Fruit fly (Drosophila melanogaster) whole organism, embryonic: ENCODE data around the gene Cp18.

Experiments used
- BEAF-32 ChIP-seq: fragments of 200-800 bp; sonication (Bioruptor generic); optimal IDR thresholded peaks from 3 replicates; lab custom pipeline; 2017; ENCODE audit warnings: missing biosample characterization, missing genetic modification characterization, mild to moderate bottlenecking, moderate library complexity, missing genetic modification reagents
- CG10209 ChIP-seq: fragments of 200-800 bp; sonication (Bioruptor generic); optimal IDR thresholded peaks from 3 replicates; lab custom pipeline; 2017; ENCODE audit warnings: missing biosample characterization, mild to moderate bottlenecking, missing genetic modification characterization, missing genetic modification reagents
- CG10321 ChIP-seq: fragments of 200-800 bp; sonication (Bioruptor generic); IDR thresholded peaks from 2 replicates; pipeline ENCODE4 v1.3.6; 2022; ENCODE audit warnings: missing biosample characterization, missing genetic modification characterization
- CG10462 ChIP-seq: fragments of 200-800 bp; sonication (Bioruptor generic); optimal IDR thresholded peaks from 2 replicates; lab custom pipeline; 2016; ENCODE audit warnings: missing biosample characterization, missing genetic modification characterization
- CG10565 ChIP-seq: fragments of 200-800 bp; sonication (Bioruptor generic); optimal IDR thresholded peaks from 3 replicates; lab custom pipeline; 2016; ENCODE audit warnings: missing biosample characterization, mild to moderate bottlenecking, missing genetic modification characterization
- CG11504 ChIP-seq: fragments of 200-800 bp; sonication (Bioruptor generic); optimal IDR thresholded peaks from 3 replicates; lab custom pipeline; 2019; ENCODE audit warnings: missing biosample characterization, mild to moderate bottlenecking, missing genetic modification characterization, moderate library complexity
- CG11695 ChIP-seq: fragments of 200-800 bp; sonication (Bioruptor generic); IDR thresholded peaks from 3 replicates; pipeline ENCODE4 v1.3.6; 2022; ENCODE audit warnings: missing biosample characterization, missing genetic modification characterization
- CG12071 ChIP-seq: fragments of 200-800 bp; sonication (Bioruptor generic); optimal IDR thresholded peaks from 3 replicates; lab custom pipeline; 2018; ENCODE audit warnings: missing biosample characterization, mild to moderate bottlenecking, missing genetic modification characterization
- CG15269 ChIP-seq: fragments of 200-800 bp; sonication (Bioruptor generic); optimal IDR thresholded peaks from 2 replicates; lab custom pipeline; 2018; ENCODE audit warnings: missing biosample characterization, mild to moderate bottlenecking, missing genetic modification characterization, moderate library complexity
- CG15601 ChIP-seq: fragments of 200-800 bp; sonication (Bioruptor generic); optimal IDR thresholded peaks from 3 replicates; lab custom pipeline; 2019; ENCODE audit warnings: missing biosample characterization, mild to moderate bottlenecking, missing genetic modification characterization, moderate library complexity
- CG1602 ChIP-seq: fragments of 200-800 bp; sonication (Bioruptor generic); optimal IDR thresholded peaks from 3 replicates; lab custom pipeline; 2016; ENCODE audit warnings: missing biosample characterization, missing genetic modification characterization
- CG17359 ChIP-seq: fragments of 200-800 bp; sonication (Bioruptor generic); optimal IDR thresholded peaks from 3 replicates; lab custom pipeline; 2018; ENCODE audit warnings: missing biosample characterization, mild to moderate bottlenecking, missing genetic modification characterization, moderate library complexity
- CG18011 ChIP-seq: fragments of 200-800 bp; sonication (Bioruptor generic); optimal IDR thresholded peaks from 2 replicates; lab custom pipeline; 2017; ENCODE audit warnings: missing biosample characterization, missing genetic modification characterization, mild to moderate bottlenecking, moderate library complexity, missing genotype
- CG18764 ChIP-seq: fragments of 200-800 bp; sonication (Bioruptor generic); optimal IDR thresholded peaks from 3 replicates; lab custom pipeline; 2016; ENCODE audit warnings: missing biosample characterization, missing genetic modification characterization
- CG31441 ChIP-seq: fragments of 200-800 bp; sonication (Bioruptor generic); IDR thresholded peaks from 2 replicates; pipeline ENCODE4 v1.3.6; 2022; ENCODE audit warnings: missing biosample characterization, missing genetic modification characterization
- CG34422 ChIP-seq: fragments of 200-800 bp; sonication (Bioruptor generic); IDR thresholded peaks from 3 replicates; pipeline ENCODE4 v1.3.6; 2022; ENCODE audit warnings: missing biosample characterization, missing genetic modification characterization
- CG4404 ChIP-seq: fragments of 200-800 bp; sonication (Bioruptor generic); IDR thresholded peaks from 2 replicates; pipeline ENCODE4 v1.3.6; 2022; ENCODE audit warnings: missing biosample characterization, missing genetic modification characterization
- CG4730 ChIP-seq: fragments of 200-800 bp; sonication (Bioruptor generic); IDR thresholded peaks from 2 replicates; pipeline ENCODE4 v1.3.6; 2022; ENCODE audit warnings: missing biosample characterization, missing genetic modification characterization
- CG7271 ChIP-seq: fragments of 200-800 bp; sonication (Bioruptor generic); optimal IDR thresholded peaks from 2 replicates; lab custom pipeline; 2018; ENCODE audit warnings: missing biosample characterization, mild to moderate bottlenecking, missing genetic modification characterization, moderate library complexity
- CG7928 ChIP-seq: fragments of 200-800 bp; sonication (Bioruptor generic); optimal IDR thresholded peaks from 2 replicates; lab custom pipeline; 2017; ENCODE audit warnings: missing biosample characterization, mild to moderate bottlenecking, missing genetic modification characterization
- CG8290 ChIP-seq, 3 experiments: fragments of 200-800 bp; sonication (Bioruptor generic); optimal IDR thresholded peaks; 2 replicates each; lab custom pipeline; 2016 to 2019; ENCODE audit warnings: missing biosample characterization in 3 of 3, missing genetic modification characterization in 3 of 3, mild to moderate bottlenecking in 2 of 3, moderate library complexity in 1 of 3
- CG9609 ChIP-seq: fragments of 200-800 bp; sonication (Bioruptor generic); optimal IDR thresholded peaks from 3 replicates; lab custom pipeline; 2016; ENCODE audit warnings: missing biosample characterization, missing genetic modification characterization
- CG9797 ChIP-seq: fragments of 200-800 bp; sonication (Bioruptor generic); optimal IDR thresholded peaks from 3 replicates; lab custom pipeline; 2018; ENCODE audit warnings: missing biosample characterization, mild to moderate bottlenecking, missing genetic modification characterization
- Camta ChIP-seq: fragments of 200-800 bp; sonication (Bioruptor generic); optimal IDR thresholded peaks from 2 replicates; lab custom pipeline; 2016; ENCODE audit warnings: missing biosample characterization, missing genetic modification characterization
- Doc2 ChIP-seq: fragments of 200-800 bp; sonication (Bioruptor generic); IDR thresholded peaks from 2 replicates; pipeline ENCODE4 v1.3.6; 2022; ENCODE audit warnings: missing biosample characterization, missing genetic modification characterization
- Dp ChIP-seq: fragments of 200-800 bp; sonication (Bioruptor generic); optimal IDR thresholded peaks from 2 replicates; lab custom pipeline; 2018; ENCODE audit warnings: missing biosample characterization, mild to moderate bottlenecking, missing genetic modification characterization, moderate library complexity
- Dref ChIP-seq: fragments of 200-800 bp; sonication (Bioruptor generic); IDR thresholded peaks from 2 replicates; pipeline ENCODE4 v1.3.6; 2022; ENCODE audit warnings: missing biosample characterization, missing genetic modification characterization
- E2f1 ChIP-seq: fragments of 200-800 bp; sonication (Bioruptor generic); IDR thresholded peaks from 2 replicates; pipeline ENCODE4 v1.3.6; 2022; ENCODE audit warnings: missing biosample characterization, missing genetic modification characterization
- Gug ChIP-seq: fragments of 200-800 bp; sonication (Bioruptor generic); IDR thresholded peaks from 4 replicates; pipeline ENCODE4 v1.3.6; 2022; ENCODE audit warnings: missing biosample characterization, missing genetic modification characterization
- H15 ChIP-seq: fragments of 200-800 bp; sonication (Bioruptor generic); IDR thresholded peaks from 3 replicates; pipeline ENCODE4 v1.3.6; 2022; ENCODE audit warnings: missing biosample characterization, missing genetic modification characterization
- H2.0 ChIP-seq: fragments of 200-800 bp; sonication (Bioruptor generic); IDR thresholded peaks from 2 replicates; pipeline ENCODE4 v1.3.6; 2022; ENCODE audit warnings: missing biosample characterization, missing genetic modification characterization
- HLH4C ChIP-seq: fragments of 200-800 bp; sonication (Bioruptor generic); IDR thresholded peaks from 3 replicates; pipeline ENCODE4 v1.3.6; 2022; ENCODE audit warnings: missing biosample characterization, missing genetic modification characterization; ENCODE audit not compliant: partially characterized antibody
- Optix ChIP-seq: fragments of 200-800 bp; sonication (Bioruptor generic); IDR thresholded peaks from 3 replicates; pipeline ENCODE4 v1.3.6; 2022; ENCODE audit warnings: missing biosample characterization, missing genetic modification characterization
- Six4 ChIP-seq: fragments of 200-800 bp; sonication (Bioruptor generic); optimal IDR thresholded peaks from 2 replicates; lab custom pipeline; 2016; ENCODE audit warnings: missing biosample characterization, missing genetic modification characterization
- Sry-β ChIP-seq: fragments of 200-800 bp; sonication (Bioruptor generic); optimal IDR thresholded peaks from 2 replicates; lab custom pipeline; 2018; ENCODE audit warnings: missing biosample characterization, mild to moderate bottlenecking, missing genetic modification characterization, moderate library complexity
- ato ChIP-seq: fragments of 200-800 bp; sonication (Bioruptor generic); IDR thresholded peaks from 2 replicates; pipeline ENCODE4 v1.3.6; 2022; ENCODE audit warnings: missing biosample characterization, missing genetic modification characterization; ENCODE audit not compliant: partially characterized antibody
- chinmo ChIP-seq: fragments of 200-800 bp; sonication (Bioruptor generic); IDR thresholded peaks from 4 replicates; pipeline ENCODE4 v1.3.6; 2022; ENCODE audit warnings: missing biosample characterization, missing genetic modification characterization; ENCODE audit not compliant: partially characterized antibody
- esg ChIP-seq: fragments of 200-800 bp; sonication (Bioruptor generic); conservative IDR thresholded peaks from 2 replicates; pipeline ENCODE4 v1.3.6; 2022; ENCODE audit warnings: missing biosample characterization, missing genetic modification characterization
- ewg ChIP-seq: fragments of 200-800 bp; sonication (Bioruptor generic); optimal IDR thresholded peaks from 3 replicates; lab custom pipeline; 2017; ENCODE audit warnings: mild to moderate bottlenecking, missing biosample characterization, missing genetic modification reagents, missing genetic modification characterization
- hkb ChIP-seq, 2 experiments: fragments of 200-800 bp in 1 of 2; fragments of >200 bp in 1 of 2; sonication (Bioruptor generic) in 1 of 2; IDR thresholded peaks in 1 of 2; optimal IDR thresholded peaks in 1 of 2; 2 replicates each; pipeline versions ENCODE4 v1.3.6 to Lab custom; 2017 to 2022; ENCODE audit warnings: missing biosample characterization in 1 of 2, missing genetic modification characterization in 1 of 2
- ind ChIP-seq: fragments of 200-800 bp; sonication (Bioruptor generic); optimal IDR thresholded peaks from 3 replicates; lab custom pipeline; 2016; ENCODE audit warnings: missing biosample characterization, missing genetic modification characterization
- nmo ChIP-seq: fragments of 200-800 bp; sonication (Bioruptor generic); optimal IDR thresholded peaks from 2 replicates; lab custom pipeline; 2018; ENCODE audit warnings: missing biosample characterization, mild to moderate bottlenecking, missing genetic modification characterization, moderate library complexity
- pb ChIP-seq: fragments of 200-800 bp; sonication (Bioruptor generic); optimal IDR thresholded peaks from 3 replicates; lab custom pipeline; 2016; ENCODE audit warnings: missing biosample characterization, missing genetic modification characterization
- prd ChIP-seq, 3 experiments: fragments of >200 bp in 2 of 3; fragments of 200-800 bp in 1 of 3; sonication (Bioruptor generic) in 1 of 3; optimal IDR thresholded peaks in 2 of 3; IDR thresholded peaks in 1 of 3; 2 replicates in 2 of 3; 3 replicates in 1 of 3; pipeline versions ENCODE4 v1.3.6 to Lab custom; 2017 to 2022; ENCODE audit warnings: missing biosample characterization in 1 of 3, missing genetic modification characterization in 1 of 3
- pum ChIP-seq: fragments of 200-800 bp; sonication (Bioruptor generic); optimal IDR thresholded peaks from 2 replicates; lab custom pipeline; 2016; ENCODE audit warnings: missing biosample characterization, missing genetic modification characterization
- sqz ChIP-seq: fragments of 200-800 bp; sonication (Bioruptor generic); optimal IDR thresholded peaks from 3 replicates; lab custom pipeline; 2018; ENCODE audit warnings: missing biosample characterization, mild to moderate bottlenecking, missing genetic modification characterization
- ssp ChIP-seq: fragments of 200-800 bp; sonication (Bioruptor generic); IDR thresholded peaks from 2 replicates; pipeline ENCODE4 v1.3.6; 2022; ENCODE audit warnings: missing biosample characterization, missing genetic modification characterization
- usp ChIP-seq: fragments of >200 bp; optimal IDR thresholded peaks from 2 replicates; lab custom pipeline; 2017; ENCODE audit warnings: missing biosample characterization, missing genetic modification characterization
- zf30C ChIP-seq: fragments of 200-800 bp; sonication (Bioruptor generic); optimal IDR thresholded peaks from 3 replicates; lab custom pipeline; 2018; ENCODE audit warnings: missing biosample characterization, mild to moderate bottlenecking, missing genetic modification characterization

Cp18 gene

dm6 chr3L:8748839-8749238 lies 22.2 kb downstream of the Cp18 start (continued):
- peak; percentile 50 for TF ChIP-seq CG4730 (GFP tag; lab: Robert Waterston, UW)
- no peak for TF ChIP-seq Camta (GFP tag; lab: Kevin White, UChicago)
- TF ChIP-seq CG12071 (GFP tag; lab: Kevin White, UChicago): no peak
- TF ChIP-seq Optix (GFP tag; lab: Robert Waterston, UW): peak; percentile 47; the same call in 1 of the 3 replicates
- no peak for TF ChIP-seq pum (GFP tag; lab: Kevin White, UChicago)
- TF ChIP-seq CG18011 (GFP tag; lab: Kevin White, UChicago): no peak
- no peak for TF ChIP-seq Dref (GFP tag; lab: Robert Waterston, UW)
- peak; percentile 21 for TF ChIP-seq CG8290 (GFP tag; optimal IDR thresholded peaks at IDR 0.05; lab: Kevin White, UChicago)
- TF ChIP-seq CG8290 (tag; optimal IDR thresholded peaks at IDR 0.05; lab: Kevin White, UChicago): peak in 1 of 2 experiments; percentile 48
- no peak for TF ChIP-seq CG9609 (GFP tag; lab: Kevin White, UChicago)
- TF ChIP-seq usp (GFP tag; lab: Kevin White, UChicago): no peak
- no peak for TF ChIP-seq Sry-β
- no peak for TF ChIP-seq CG10209 (GFP tag; lab: Kevin White, UChicago)
- no peak for TF ChIP-seq CG7271 (tag; lab: Kevin White, UChicago)
- no peak for TF ChIP-seq sqz (GFP tag; lab: Kevin White, UChicago)
- no peak for TF ChIP-seq Six4 (GFP tag; lab: Kevin White, UChicago)
- no peak for TF ChIP-seq ewg
- peak; percentile 26; the same call in 1 of the 2 replicates for TF ChIP-seq H2.0 (GFP tag; lab: Robert Waterston, UW)
- TF ChIP-seq CG11504: peak; percentile 40
- TF ChIP-seq CG10565 (GFP tag; lab: Kevin White, UChicago): no peak
- no peak for TF ChIP-seq Doc2 (GFP tag; lab: Robert Waterston, UW)
- TF ChIP-seq ssp (GFP tag; lab: Robert Waterston, UW): no peak
- TF ChIP-seq CG1602 (GFP tag; lab: Kevin White, UChicago): peak; percentile 26
- TF ChIP-seq Gug (GFP tag; lab: Robert Waterston, UW): 0 out of 4 replicates have a peak, but pooled peaks have one; percentile 55
- no peak for TF ChIP-seq CG9797
- TF ChIP-seq esg (GFP tag; lab: Robert Waterston, UW): no peak
- no peak for TF ChIP-seq chinmo
- TF ChIP-seq CG17359 (tag; lab: Kevin White, UChicago): peak; percentile 22
- peak; percentile 43; the same call in 1 of the 3 replicates for TF ChIP-seq H15 (GFP tag; lab: Robert Waterston, UW)
- TF ChIP-seq CG11695 (GFP tag; lab: Robert Waterston, UW): no peak
- no peak for TF ChIP-seq hkb (optimal IDR thresholded peaks at IDR 0.05; lab: Kevin White, UChicago)
- TF ChIP-seq hkb (GFP tag; IDR thresholded peaks at IDR 0.05; lab: Robert Waterston, UW): no peak
- TF ChIP-seq pb (GFP tag; lab: Kevin White, UChicago): no peak
- TF ChIP-seq CG7928 (GFP tag; lab: Kevin White, UChicago): no peak
- peak in 1 of 2 experiments; percentile 74 for TF ChIP-seq prd (optimal IDR thresholded peaks at IDR 0.05; lab: Kevin White, UChicago)
- peak; percentile 42; the same call in 1 of the 3 replicates for TF ChIP-seq prd (GFP tag; IDR thresholded peaks at IDR 0.05; lab: Robert Waterston, UW)
- no peak for TF ChIP-seq HLH4C
- no peak for TF ChIP-seq CG31441 (GFP tag; lab: Robert Waterston, UW)
- 0 out of 2 replicates have a peak, but pooled peaks have one; percentile 12 for TF ChIP-seq CG4404 (GFP tag; lab: Robert Waterston, UW)
- no peak for TF ChIP-seq ato
- TF ChIP-seq nmo: peak; percentile 34
- TF ChIP-seq CG10321 (GFP tag; lab: Robert Waterston, UW): no peak
- peak; percentile 15; the same call in 1 of the 3 replicates for TF ChIP-seq CG34422
- TF ChIP-seq Dp (GFP tag; lab: Kevin White, UChicago): no peak
- no peak for TF ChIP-seq BEAF-32 (GFP tag; lab: Kevin White, UChicago)
- peak; percentile 20 for TF ChIP-seq ind (GFP tag; lab: Kevin White, UChicago)
- 0 out of 2 replicates have a peak, but pooled peaks have one; percentile 11 for TF ChIP-seq E2f1 (GFP tag; lab: Robert Waterston, UW)
- TF ChIP-seq CG15269 (tag; lab: Kevin White, UChicago): no peak
- TF ChIP-seq CG15601: no peak
- peak; percentile 8 for TF ChIP-seq CG18764 (GFP tag; lab: Kevin White, UChicago)
- TF ChIP-seq CG10462 (GFP tag; lab: Kevin White, UChicago): no peak
- TF ChIP-seq zf30C: no peak
